Fruit fly (Drosophila melanogaster) whole organism, pupa: ENCODE results near the gene CG13449.

Source experiments
- CG15710 ChIP-seq: fragments of 200-800 bp; sonication (Bioruptor generic); optimal IDR thresholded peaks from 2 replicates; lab custom pipeline; 2018; ENCODE audit warnings: missing biosample characterization, mild to moderate bottlenecking, missing genetic modification characterization, moderate library complexity
- CG32121 ChIP-seq: fragments of 200-800 bp; sonication (Bioruptor generic); IDR thresholded peaks from 2 replicates; pipeline ENCODE4 v1.3.6; 2022; ENCODE audit warnings: missing biosample characterization, missing genetic modification characterization
- CG8301 ChIP-seq: fragments of 200-800 bp; sonication (Bioruptor generic); optimal IDR thresholded peaks from 2 replicates; lab custom pipeline; 2018; ENCODE audit warnings: missing biosample characterization, mild to moderate bottlenecking, missing genetic modification characterization
- CG9948 ChIP-seq: fragments of 200-800 bp; sonication (Bioruptor generic); optimal IDR thresholded peaks from 2 replicates; lab custom pipeline; 2018; ENCODE audit warnings: missing biosample characterization, mild to moderate bottlenecking, missing genetic modification characterization, moderate library complexity
- EcR ChIP-seq: fragments of 200-800 bp; sonication (Bioruptor generic); optimal IDR thresholded peaks from 3 replicates; lab custom pipeline; 2019; ENCODE audit warnings: missing biosample characterization, missing genetic modification characterization, mild to moderate bottlenecking, moderate library complexity, missing genetic modification reagents

DNA sequence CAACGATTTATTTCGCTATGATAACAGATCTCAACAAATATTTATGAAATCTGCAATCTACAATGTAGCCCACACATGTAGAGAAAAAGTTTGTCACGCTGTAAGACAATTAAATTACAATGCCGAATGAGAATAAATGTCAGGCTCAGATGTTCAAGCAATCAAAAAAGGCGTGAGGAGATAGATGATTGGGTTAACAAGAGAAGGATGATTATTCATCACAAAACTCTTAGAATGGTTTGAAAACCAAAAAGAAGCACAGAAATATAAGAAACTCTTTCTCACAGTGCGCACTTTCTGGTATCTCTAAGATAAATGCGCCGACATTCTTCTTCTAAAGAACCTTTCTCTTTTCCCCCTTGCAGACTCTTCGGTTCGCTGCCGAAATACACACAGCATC lies 12.6 kb downstream of the CG13449 start:
- TF ChIP-seq CG32121 (GFP tag; lab: Robert Waterston, UW) (no peak), CG8301 (tag; lab: Kevin White, UChicago) (no peak), CG15710 (tag; lab: Kevin White, UChicago) (no peak), CG9948 (tag; lab: Kevin White, UChicago) (no peak), EcR (GFP tag; lab: Kevin White, UChicago) (no peak)
